Worm (Caenorhabditis elegans) whole organism, mixed stage, embryonic: Measurements from ENCODE around the gene T04B8.1.

Source experiments
- ceh-39 ChIP-seq: fragments of 150-350 bp; optimal IDR thresholded peaks from 2 replicates; lab custom pipeline; 2014; ENCODE audit warnings: missing biosample characterization, missing genetic modification characterization
- ceh-83 ChIP-seq: fragments of 200-800 bp; sonication (Bioruptor generic); optimal IDR thresholded peaks from 2 replicates; lab custom pipeline; 2018; ENCODE audit warnings: mild to moderate bottlenecking, missing genetic modification characterization, missing compliant biosample characterization
- flh-1 ChIP-seq: fragments of 200-800 bp; sonication (Bioruptor generic); optimal IDR thresholded peaks from 2 replicates; lab custom pipeline; 2018; ENCODE audit warnings: mild to moderate bottlenecking, missing genetic modification characterization, moderate library complexity, missing compliant biosample characterization
- mab-5 ChIP-seq: fragments of 150-350 bp; optimal IDR thresholded peaks from 2 replicates; lab custom pipeline; 2014; ENCODE audit warnings: missing biosample characterization, missing genetic modification characterization
- nhr-2 ChIP-seq: fragments of 150-350 bp; optimal IDR thresholded peaks from 2 replicates; lab custom pipeline; 2014; ENCODE audit warnings: missing biosample characterization, missing genetic modification characterization
- nhr-237 ChIP-seq: fragments of 150-350 bp; optimal IDR thresholded peaks from 2 replicates; lab custom pipeline; 2014; ENCODE audit warnings: missing biosample characterization, missing genetic modification characterization
- nhr-28 ChIP-seq: fragments of 150-350 bp; optimal IDR thresholded peaks from 2 replicates; lab custom pipeline; 2014; ENCODE audit warnings: missing biosample characterization, missing genetic modification characterization
- nhr-76 ChIP-seq: sonication (generic microtip); optimal IDR thresholded peaks from 2 replicates; lab custom pipeline; 2017; ENCODE audit warnings: missing biosample characterization, missing genetic modification characterization
- unc-62 ChIP-seq: fragments of 150-350 bp; optimal IDR thresholded peaks from 2 replicates; lab custom pipeline; 2014; ENCODE audit warnings: missing biosample characterization, missing genetic modification reagents, missing genetic modification characterization
- ztf-11 ChIP-seq: fragments of 150-350 bp; optimal IDR thresholded peaks from 2 replicates; lab custom pipeline; 2014; ENCODE audit warnings: missing biosample characterization, missing genetic modification characterization

- TF ChIP-seq unc-62, result no peak
- TF ChIP-seq ceh-39 (tag; lab: Kevin White, UChicago), result no peak
- TF ChIP-seq nhr-28 (tag; lab: Kevin White, UChicago), result no peak
- no peak for TF ChIP-seq nhr-2 (tag; lab: Kevin White, UChicago)
- TF ChIP-seq flh-1, result no peak
- no peak for TF ChIP-seq nhr-237 (tag; lab: Kevin White, UChicago)
- TF ChIP-seq mab-5 (tag; lab: Kevin White, UChicago), result no peak
- TF ChIP-seq ceh-83 (GFP tag; lab: Kevin White, UChicago), result no peak
- no peak for TF ChIP-seq ztf-11 (tag; lab: Kevin White, UChicago)
- TF ChIP-seq nhr-76 (tag; lab: Kevin White, UChicago), result no peak
These were observed 41.7 kb downstream of the T04B8.1 start for ce11 chrII:675822-676221.
